Worm (Caenorhabditis elegans) whole organism, late embryonic: ENCODE data around the gene R166.2.

Experiments
- K02D7.2 ChIP-seq: sonication (generic microtip); optimal IDR thresholded peaks from 2 replicates; lab custom pipeline; 2017; ENCODE audit warnings: mild to moderate bottlenecking, missing genetic modification characterization, missing compliant biosample characterization
- elt-2 ChIP-seq: sonication (generic microtip); optimal IDR thresholded peaks from 2 replicates; lab custom pipeline; 2016; ENCODE audit warnings: missing genetic modification reagents, missing genetic modification characterization, missing compliant biosample characterization
- tbx-2 ChIP-seq: sonication (generic microtip); optimal IDR thresholded peaks from 2 replicates; lab custom pipeline; 2016; ENCODE audit warnings: missing genetic modification characterization, missing compliant biosample characterization

DNA sequence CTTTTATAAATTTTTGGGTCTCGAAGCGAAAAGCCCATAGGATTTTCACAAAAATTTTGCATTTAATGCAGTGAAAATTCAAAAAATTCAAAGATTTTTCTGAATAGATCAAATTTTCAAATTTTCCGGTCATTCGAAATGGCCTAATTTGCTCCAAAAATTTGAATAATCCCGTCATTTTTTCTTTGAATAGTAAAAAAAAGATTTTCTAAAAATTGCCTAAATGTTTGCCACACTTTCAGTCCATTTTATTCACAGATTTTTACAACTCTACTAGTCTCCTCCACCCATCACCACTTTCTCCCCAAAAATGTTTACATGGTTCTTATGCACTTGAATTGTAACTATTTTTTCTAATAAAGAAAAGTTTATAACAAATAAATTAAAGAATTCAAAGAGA lies 3.5 kb downstream of the R166.2 start:
- TF ChIP-seq tbx-2 (tag; lab: Kevin White, UChicago): no peak
- TF ChIP-seq elt-2: no peak
- no peak for TF ChIP-seq K02D7.2 (tag; lab: Kevin White, UChicago)
